Worm (Caenorhabditis elegans): Measurements from ENCODE around the gene wdr-37.

Gene wdr-37

ce11 chrIII:5591668-5592149 lies 8.1 kb downstream of the wdr-37 start, which contains the start of the genes ddx-15 and ucr-1:
ddx-15 (minus strand) TSS chrIII:5591718.
ucr-1 (plus strand) TSS chrIII:5592135.
- TF ChIP-seq unc-130 (tag; optimal IDR thresholded peaks at IDR 0.05) (peak; percentile 78), aha-1 (tag; optimal IDR thresholded peaks at IDR 0.05) (no peak), nhr-20 (tag; optimal IDR thresholded peaks at IDR 0.05) (peak; percentile 66), sox-4 (tag; optimal IDR thresholded peaks at IDR 0.05) (no peak), egl-13 (tag; optimal IDR thresholded peaks at IDR 0.05) (peak; percentile 8), blmp-1 (tag; optimal IDR thresholded peaks at IDR 0.05) (no peak), irx-1 (tag; optimal IDR thresholded peaks at IDR 0.05) (peak; percentile 42), dsc-1 (tag; optimal IDR thresholded peaks at IDR 0.05) (peak; percentile 45), rnt-1 (tag; optimal IDR thresholded peaks at IDR 0.05) (peak; percentile 73), nhr-90 (tag; optimal IDR thresholded peaks at IDR 0.05; ENCODE audit: poor library complexity) (peak; percentile 34), swsn-7 (tag; optimal IDR thresholded peaks at IDR 0.05) (peak; percentile 66), ceh-82 (tag; optimal IDR thresholded peaks at IDR 0.05) (peak; percentile 1 to 79 (median 37)), mdl-1 (tag; optimal IDR thresholded peaks at IDR 0.05) (peak in 1 of 2 experiments; percentile 46), C16A3.4 (tag; optimal IDR thresholded peaks at IDR 0.05) (peak; percentile 67), snpc-4 (tag; optimal IDR thresholded peaks at IDR 0.05) (peak; percentile 32), skn-1 (tag; optimal IDR thresholded peaks at IDR 0.05) (peak; percentile 39), lin-13 (GFP tag; optimal IDR thresholded peaks at IDR 0.05) (peak; percentile 25), F16B12.6 (tag; optimal IDR thresholded peaks at IDR 0.05) (peak; percentile 14), efl-1 (optimal IDR thresholded peaks at IDR 0.05) (peak; percentile 81 to 83), efl-1 (GFP tag; optimal IDR thresholded peaks at IDR 0.05 in 1 of 2) (peak; percentile 76 to 97), nhr-19 (GFP tag; conservative IDR thresholded peaks at IDR 0.05) (peak; percentile 65), dpl-1 (GFP tag; optimal IDR thresholded peaks at IDR 0.05) (peak; percentile 69 to 78 (median 72)), isw-1 (GFP tag; IDR thresholded peaks at IDR 0.05) (peak; percentile 76), hpl-2 (GFP tag; optimal IDR thresholded peaks at IDR 0.05) (no peak), lin-14 (GFP tag; optimal IDR thresholded peaks at IDR 0.05) (peak; percentile 75), nhr-47 (tag; optimal IDR thresholded peaks at IDR 0.05) (peak; percentile 78), sptf-1 (tag; optimal IDR thresholded peaks at IDR 0.05) (no peak), efl-3 (GFP tag; optimal IDR thresholded peaks at IDR 0.05) (no peak), lin-15B (tag; optimal IDR thresholded peaks at IDR 0.05) (peak; percentile 61), nhr-77 (tag; optimal IDR thresholded peaks at IDR 0.05) (peak; percentile 51), snu-23 (GFP tag; optimal IDR thresholded peaks at IDR 0.05) (peak; percentile 78), ceh-8 (GFP tag; optimal IDR thresholded peaks at IDR 0.05) (no peak), nhr-71 (tag; optimal IDR thresholded peaks at IDR 0.05) (peak; percentile 83), elt-2 (tag; optimal IDR thresholded peaks at IDR 0.05) (peak; percentile 2), vab-15 (tag; optimal IDR thresholded peaks at IDR 0.05) (peak; percentile 17), lsy-2 (tag; optimal IDR thresholded peaks at IDR 0.05) (peak; percentile 85), zip-4 (GFP tag; optimal IDR thresholded peaks at IDR 0.05) (no peak), unc-86 (tag; optimal IDR thresholded peaks at IDR 0.05) (peak; percentile 69), lir-3 (tag; optimal IDR thresholded peaks at IDR 0.05; ENCODE audit: poor library complexity) (peak; percentile 39), C04F5.9 (tag; optimal IDR thresholded peaks at IDR 0.05) (peak; percentile 0), grh-1 (GFP tag; IDR thresholded peaks at IDR 0.05) (no peak; the same call in 1 of the 2 replicates), fos-1 (tag; optimal IDR thresholded peaks at IDR 0.05) (peak; percentile 43), fkh-8 (tag; optimal IDR thresholded peaks at IDR 0.05) (peak; percentile 72), lin-35 (GFP tag; optimal IDR thresholded peaks at IDR 0.05) (peak; percentile 82 to 85), xbp-1 (tag; optimal IDR thresholded peaks at IDR 0.05) (peak; percentile 73), nhr-12 (tag; optimal IDR thresholded peaks at IDR 0.05) (no peak), jun-1 (tag; optimal IDR thresholded peaks at IDR 0.05) (peak; percentile 22), pax-3 (tag; optimal IDR thresholded peaks at IDR 0.05) (peak; percentile 15), tbx-2 (tag; optimal IDR thresholded peaks at IDR 0.05) (peak; percentile 55), nhr-85 (tag) (peak; percentile 73), ama-1 (optimal IDR thresholded peaks at IDR 0.05) (no peak), unc-62 (GFP tag; optimal IDR thresholded peaks at IDR 0.05) (no peak)

All from whole organism, L1 larva.